Worm (Caenorhabditis elegans) whole organism, midembryonic: ENCODE measurements around the gene ccd-5.

Experiments used
- T22C8.4 ChIP-seq: fragments of 200-800 bp; sonication (Bioruptor generic); IDR thresholded peaks from 2 replicates; pipeline ENCODE4 v1.3.6; 2022; ENCODE audit warnings: missing genetic modification characterization, missing compliant biosample characterization
- flt-1 ChIP-seq: fragments of 200-800 bp; sonication (Bioruptor generic); IDR thresholded peaks from 2 replicates; pipeline ENCODE4 v1.3.6; 2022; ENCODE audit warnings: missing genetic modification characterization, missing compliant biosample characterization
- klf-2 ChIP-seq: fragments of 200-800 bp; sonication (Bioruptor generic); conservative IDR thresholded peaks from 2 replicates; pipeline ENCODE4 v1.3.6; 2022; ENCODE audit warnings: missing genetic modification reagents, missing genetic modification characterization, missing compliant biosample characterization
- ref-1 ChIP-seq: fragments of 200-800 bp; sonication (Bioruptor generic); conservative IDR thresholded peaks from 2 replicates; pipeline ENCODE4 v1.3.6; 2022; ENCODE audit warnings: missing genetic modification reagents, missing genetic modification characterization, missing compliant biosample characterization
- ztf-29 ChIP-seq: fragments of 200-800 bp; sonication (Bioruptor generic); IDR thresholded peaks from 2 replicates; pipeline ENCODE4 v1.3.6; 2022; ENCODE audit warnings: missing genetic modification reagents, missing genetic modification characterization, missing compliant biosample characterization

DNA sequence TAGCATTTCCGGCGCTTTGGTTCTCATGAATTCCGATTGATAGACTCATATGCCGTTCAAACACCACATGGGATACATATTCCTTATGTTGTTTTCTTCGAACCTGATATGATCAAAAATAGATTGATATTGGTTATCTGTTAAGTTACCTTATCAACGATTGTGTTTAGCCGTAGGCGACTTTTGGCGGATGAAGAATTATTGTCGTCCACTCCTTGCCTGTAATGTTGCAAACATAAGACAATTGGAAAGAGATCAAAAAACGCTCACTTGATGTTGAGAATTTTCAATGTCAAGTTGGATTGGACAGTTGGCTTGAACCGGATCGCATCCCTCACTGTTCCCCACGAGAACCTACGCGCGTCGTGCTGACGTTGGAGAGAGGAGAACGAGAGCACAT is 4.7 kb downstream of the ccd-5 start:
- TF ChIP-seq klf-2, result no peak
- no peak for TF ChIP-seq ref-1 (GFP tag; lab: Robert Waterston, UW)
- TF ChIP-seq ztf-29 (GFP tag; lab: Robert Waterston, UW), result no peak
- no peak for TF ChIP-seq T22C8.4
- no peak for TF ChIP-seq flt-1 (GFP tag; lab: Robert Waterston, UW)
